Fruit fly (Drosophila melanogaster): ENCODE results near the gene CG33290.

The CG33290 gene

dm6 chr3L:21496865-21497634 lies 45.1 kb upstream of the CG33290 start, which contains the start of gene Hr78 (continued):
- TF ChIP-seq hb (GFP tag; IDR thresholded peaks at IDR 0.05; ENCODE audit: partially characterized antibody) = no peak
- peak; percentile 29 for TF ChIP-seq BEAF-32 (GFP tag; optimal IDR thresholded peaks at IDR 0.05)
- TF ChIP-seq CG32532 (GFP tag; IDR thresholded peaks at IDR 0.05) = peak; percentile 77
- TF ChIP-seq CG17612 (GFP tag; IDR thresholded peaks at IDR 0.05) = no peak
- TF ChIP-seq danr (GFP tag; IDR thresholded peaks at IDR 0.05) = peak; percentile 41; the same call in 1 of the 2 replicates
- TF ChIP-seq bbx (GFP tag; IDR thresholded peaks at IDR 0.05; ENCODE audit: partially characterized antibody) = no peak
- TF ChIP-seq fu2 (GFP tag; optimal IDR thresholded peaks at IDR 0.05) = no peak
- peak; percentile 58; the same call in 1 of the 2 replicates for TF ChIP-seq al (GFP tag; IDR thresholded peaks at IDR 0.05)
- peak; percentile 91 for TF ChIP-seq CG9437 (GFP tag; optimal IDR thresholded peaks at IDR 0.05)
- peak; percentile 72 for TF ChIP-seq Ptx1 (GFP tag; IDR thresholded peaks at IDR 0.05)
- no peak for TF ChIP-seq ERR (GFP tag; optimal IDR thresholded peaks at IDR 0.05)
- TF ChIP-seq tup (GFP tag; optimal IDR thresholded peaks at IDR 0.05) = no peak
- peak; percentile 64 for TF ChIP-seq corto (GFP tag; optimal IDR thresholded peaks at IDR 0.05)
- TF ChIP-seq trem (tag; optimal IDR thresholded peaks at IDR 0.05) = peak; percentile 78
- TF ChIP-seq CG12769 (tag; optimal IDR thresholded peaks at IDR 0.05) = no peak
- no peak for TF ChIP-seq pho (GFP tag; optimal IDR thresholded peaks at IDR 0.05)
- TF ChIP-seq vvl (GFP tag; IDR thresholded peaks at IDR 0.05) = peak; percentile 88
- no peak for TF ChIP-seq pan (optimal IDR thresholded peaks at IDR 0.05)
- peak in 1 of 2 experiments; percentile 62 for TF ChIP-seq pan (GFP tag; optimal IDR thresholded peaks at IDR 0.05 in 1 of 2, IDR thresholded peaks at IDR 0.05 in 1 of 2)
- TF ChIP-seq CG3726 (GFP tag; IDR thresholded peaks at IDR 0.05) = no peak
- TF ChIP-seq Doc2 (GFP tag; IDR thresholded peaks at IDR 0.05) = no peak
- no peak for TF ChIP-seq pum (GFP tag; optimal IDR thresholded peaks at IDR 0.05)
- peak; percentile 75 for TF ChIP-seq CG4424 (GFP tag; optimal IDR thresholded peaks at IDR 0.05)
- peak; percentile 58 for TF ChIP-seq CG12155 (GFP tag; optimal IDR thresholded peaks at IDR 0.05)
- TF ChIP-seq Hand (GFP tag; optimal IDR thresholded peaks at IDR 0.05) = peak; percentile 86
- 0 out of 3 replicates have a peak, but pooled peaks have one; percentile 52 for TF ChIP-seq CG7357 (GFP tag; IDR thresholded peaks at IDR 0.05)
- TF ChIP-seq Camta (GFP tag; optimal IDR thresholded peaks at IDR 0.05) = no peak
- peak; percentile 67 for TF ChIP-seq lbe (GFP tag; optimal IDR thresholded peaks at IDR 0.05)
- TF ChIP-seq fd102C (GFP tag; optimal IDR thresholded peaks at IDR 0.05) = no peak
- TF ChIP-seq Ets65A (GFP tag) = no peak
- peak; percentile 66; the same call in 1 of the 2 replicates for TF ChIP-seq CG17328 (GFP tag; IDR thresholded peaks at IDR 0.05)
- TF ChIP-seq Mrtf (GFP tag; IDR thresholded peaks at IDR 0.05) = peak; percentile 52; the same call in 1 of the 3 replicates
- peak; percentile 64 for TF ChIP-seq fd96Cb (tag; optimal IDR thresholded peaks at IDR 0.05)
- TF ChIP-seq chinmo (GFP tag; IDR thresholded peaks at IDR 0.05; ENCODE audit: partially characterized antibody) = no peak
- peak; percentile 22 for TF ChIP-seq CG7928 (GFP tag; optimal IDR thresholded peaks at IDR 0.05)
- peak; percentile 34 for TF ChIP-seq slp2 (GFP tag; optimal IDR thresholded peaks at IDR 0.05)
- peak; percentile 17 for TF ChIP-seq CrebB (tag; optimal IDR thresholded peaks at IDR 0.05)
- no peak for TF ChIP-seq HLH4C (GFP tag; IDR thresholded peaks at IDR 0.05; ENCODE audit: partially characterized antibody)
- TF ChIP-seq CG16863 (GFP tag; optimal IDR thresholded peaks at IDR 0.05) = no peak
- peak; percentile 43; the same call in 1 of the 3 replicates for TF ChIP-seq Optix (GFP tag; IDR thresholded peaks at IDR 0.05)
- TF ChIP-seq Nf-YA (GFP tag; IDR thresholded peaks at IDR 0.05) = no peak
- peak; percentile 61 for TF ChIP-seq row (GFP tag; IDR thresholded peaks at IDR 0.05)
- peak in 1 of 2 experiments; percentile 95 for TF ChIP-seq Hr78 (GFP tag; optimal IDR thresholded peaks at IDR 0.05)
- no peak for TF ChIP-seq CG14965 (GFP tag; optimal IDR thresholded peaks at IDR 0.05; ENCODE audit: borderline replicate concordance)
- peak; percentile 86 for TF ChIP-seq caup (GFP tag; optimal IDR thresholded peaks at IDR 0.05; ENCODE audit: severe bottlenecking)
- peak; percentile 81 for TF ChIP-seq CG17385 (GFP tag; optimal IDR thresholded peaks at IDR 0.05)
- peak; percentile 72 for TF ChIP-seq CG14710 (tag; optimal IDR thresholded peaks at IDR 0.05)
- TF ChIP-seq CG7963 (GFP tag; IDR thresholded peaks at IDR 0.05; ENCODE audit: partially characterized antibody) = no peak
- TF ChIP-seq en (GFP tag; optimal IDR thresholded peaks at IDR 0.05) = no peak

Data from whole organism, embryonic.